Fruit fly (Drosophila melanogaster) whole organism, wandering third instar larva: Measurements from ENCODE around the gene Ets21C.
A peak's percentile ranks its signal among the peaks of the same experiment; 100 is the strongest.

ENCODE experiments used
- Abd-B ChIP-seq: fragments of >200 bp; optimal IDR thresholded peaks from 2 replicates; lab custom pipeline; 2017; ENCODE audit warnings: missing biosample characterization, missing genetic modification characterization
- CG32264 ChIP-seq: fragments of 200-800 bp; sonication (Bioruptor generic); optimal IDR thresholded peaks from 2 replicates; lab custom pipeline; 2016; ENCODE audit warnings: missing biosample characterization, missing genetic modification characterization
- CG9705 ChIP-seq: fragments of 200-800 bp; sonication (Bioruptor generic); optimal IDR thresholded peaks from 2 replicates; lab custom pipeline; 2018; ENCODE audit warnings: missing biosample characterization, mild to moderate bottlenecking, missing genetic modification characterization
- CrebA ChIP-seq: fragments of 200-800 bp; sonication (Bioruptor generic); optimal IDR thresholded peaks from 2 replicates; lab custom pipeline; 2016; ENCODE audit warnings: missing biosample characterization, mild to moderate bottlenecking, missing genetic modification characterization, borderline replicate concordance
- Dfd ChIP-seq: fragments of >200 bp; optimal IDR thresholded peaks from 2 replicates; lab custom pipeline; 2017; ENCODE audit warnings: missing biosample characterization, missing genetic modification characterization
- Dif ChIP-seq: fragments of 200-275, 200-300 bp; sonication (Bioruptor generic); optimal IDR thresholded peaks from 2 replicates; lab custom pipeline; 2018; ENCODE audit warnings: missing biosample characterization, missing genetic modification characterization; ENCODE audit not compliant: partially characterized antibody
- GATAd ChIP-seq: sonication (Bioruptor generic); optimal IDR thresholded peaks from 2 replicates; lab custom pipeline; 2016; ENCODE audit warnings: missing biosample characterization, missing genetic modification characterization
- HLH106 ChIP-seq: fragments of 200-800 bp; optimal IDR thresholded peaks from 3 replicates; lab custom pipeline; 2019; ENCODE audit warnings: missing biosample characterization, mild to moderate bottlenecking, missing genetic modification characterization, moderate library complexity
- Hnf4 ChIP-seq: fragments of 200-800 bp; sonication (Bioruptor generic); optimal IDR thresholded peaks from 2 replicates; lab custom pipeline; 2016; ENCODE audit warnings: missing biosample characterization, mild to moderate bottlenecking, missing genetic modification characterization
- Hr78 ChIP-seq: fragments of >200 bp; optimal IDR thresholded peaks from 2 replicates; lab custom pipeline; 2017; ENCODE audit warnings: missing biosample characterization, missing genetic modification characterization
- Hr83 ChIP-seq: fragments of 200-300 bp; sonication (Bioruptor generic); optimal IDR thresholded peaks from 2 replicates; lab custom pipeline; 2016; ENCODE audit warnings: missing biosample characterization, mild to moderate bottlenecking, missing genetic modification characterization, moderate library complexity; ENCODE audit not compliant: poor library complexity, severe bottlenecking
- Jra ChIP-seq: sonication (Bioruptor generic); optimal IDR thresholded peaks from 2 replicates; lab custom pipeline; 2016; ENCODE audit warnings: missing biosample characterization, missing genetic modification characterization
- Mio ChIP-seq: sonication (Bioruptor generic); optimal IDR thresholded peaks from 2 replicates; lab custom pipeline; 2016; ENCODE audit warnings: missing biosample characterization, missing genetic modification characterization
- Myc ChIP-seq: fragments of >200 bp; optimal IDR thresholded peaks from 2 replicates; lab custom pipeline; 2017
- N ChIP-seq: fragments of >200 bp; optimal IDR thresholded peaks from 2 replicates; lab custom pipeline; 2018; ENCODE audit warnings: missing biosample characterization, missing external identifiers, missing genetic modification characterization
- OdsH ChIP-seq: fragments of 200-800 bp; sonication (Bioruptor generic); optimal IDR thresholded peaks from 2 replicates; lab custom pipeline; 2016; ENCODE audit warnings: missing biosample characterization, mild to moderate bottlenecking, missing genetic modification characterization
- Rel ChIP-seq, 2 experiments: fragments of 200-800 bp; sonication (Bioruptor generic) in 1 of 2; optimal IDR thresholded peaks; 2 replicates in 1 of 2; 3 replicates in 1 of 2; lab custom pipeline; 2016 to 2019; ENCODE audit warnings: mild to moderate bottlenecking in 2 of 2, missing biosample characterization in 2 of 2, missing genetic modification characterization in 2 of 2, moderate library complexity in 1 of 2
- Vsx2 ChIP-seq: fragments of 200-300, 225-300 bp; sonication (Bioruptor generic); optimal IDR thresholded peaks from 2 replicates; lab custom pipeline; 2018; ENCODE audit warnings: missing biosample characterization, missing genetic modification characterization; ENCODE audit not compliant: partially characterized antibody
- br ChIP-seq: fragments of 200-800 bp; sonication (Bioruptor generic); optimal IDR thresholded peaks from 2 replicates; lab custom pipeline; 2016; ENCODE audit warnings: missing biosample characterization, missing genetic modification characterization
- brk ChIP-seq: fragments of 200-800 bp; sonication (Bioruptor generic); optimal IDR thresholded peaks from 2 replicates; lab custom pipeline; 2016; ENCODE audit warnings: missing biosample characterization, mild to moderate bottlenecking, missing genetic modification characterization
- dl ChIP-seq, 2 experiments: fragments of 175-275, 200-275 bp in 1 of 2; fragments of 200-275 bp in 1 of 2; sonication (Bioruptor generic); optimal IDR thresholded peaks; lab custom pipeline; 2018; ENCODE audit warnings: mild to moderate bottlenecking in 2 of 2, missing biosample characterization in 2 of 2, missing genetic modification characterization in 2 of 2, moderate library complexity in 2 of 2; ENCODE audit not compliant: partially characterized antibody in 2 of 2, insufficient read depth in 1 of 2
- dmrt93B ChIP-seq: fragments of 200-800 bp; sonication (Bioruptor generic); optimal IDR thresholded peaks from 2 replicates; lab custom pipeline; 2018; ENCODE audit warnings: missing biosample characterization, mild to moderate bottlenecking, missing genetic modification characterization
- dsf ChIP-seq: sonication (Bioruptor generic); optimal IDR thresholded peaks from 2 replicates; lab custom pipeline; 2016; ENCODE audit warnings: missing biosample characterization, missing genetic modification characterization, borderline replicate concordance
- ey ChIP-seq: fragments of 200-800 bp; sonication (Bioruptor generic); optimal IDR thresholded peaks from 2 replicates; lab custom pipeline; 2016; ENCODE audit warnings: missing biosample characterization, missing genetic modification characterization
- foxo ChIP-seq, 2 experiments: fragments of 200-800 bp; sonication (Bioruptor generic); optimal IDR thresholded peaks; 2 replicates in 1 of 2; 3 replicates in 1 of 2; lab custom pipeline; 2016 to 2017; ENCODE audit warnings: missing biosample characterization in 2 of 2, missing genetic modification characterization in 2 of 2
- fru ChIP-seq: fragments of 200-800 bp; sonication (Bioruptor generic); optimal IDR thresholded peaks from 3 replicates; lab custom pipeline; 2016; ENCODE audit warnings: missing biosample characterization, mild to moderate bottlenecking, missing genetic modification characterization
- h ChIP-seq: fragments of 200-800 bp; sonication (Bioruptor generic); optimal IDR thresholded peaks from 3 replicates; lab custom pipeline; 2016; ENCODE audit warnings: missing biosample characterization, mild to moderate bottlenecking, missing genetic modification characterization
- jim ChIP-seq: fragments of 175-275, 200-325 bp; sonication (Bioruptor generic); optimal IDR thresholded peaks from 2 replicates; lab custom pipeline; 2016; ENCODE audit warnings: missing biosample characterization, mild to moderate bottlenecking, missing genetic modification characterization
- lola ChIP-seq: fragments of >200 bp; optimal IDR thresholded peaks from 2 replicates; lab custom pipeline; 2017; ENCODE audit warnings: missing biosample characterization, missing genetic modification characterization
- psq ChIP-seq: fragments of 200-800 bp; sonication (Bioruptor generic); optimal IDR thresholded peaks from 3 replicates; lab custom pipeline; 2017; ENCODE audit warnings: missing biosample characterization, mild to moderate bottlenecking, missing genetic modification characterization, moderate library complexity
- rgr ChIP-seq: fragments of 200-800 bp; sonication (Bioruptor generic); optimal IDR thresholded peaks from 3 replicates; lab custom pipeline; 2016; ENCODE audit warnings: missing biosample characterization, mild to moderate bottlenecking, missing genetic modification characterization
- sage ChIP-seq: fragments of 200-800 bp; sonication (Bioruptor generic); optimal IDR thresholded peaks from 2 replicates; lab custom pipeline; 2016; ENCODE audit warnings: missing biosample characterization, mild to moderate bottlenecking, missing genetic modification characterization
- sv ChIP-seq: fragments of 200-800 bp; sonication (Bioruptor generic); optimal IDR thresholded peaks from 3 replicates; lab custom pipeline; 2016; ENCODE audit warnings: missing biosample characterization, missing genetic modification characterization
- tai ChIP-seq: sonication (Bioruptor generic); optimal IDR thresholded peaks from 2 replicates; lab custom pipeline; 2016; ENCODE audit warnings: missing biosample characterization, missing genetic modification characterization
- usp ChIP-seq: fragments of >200 bp; optimal IDR thresholded peaks from 2 replicates; lab custom pipeline; 2017; ENCODE audit warnings: missing biosample characterization, missing genetic modification characterization
- woc ChIP-seq: sonication (Bioruptor generic); optimal IDR thresholded peaks from 2 replicates; lab custom pipeline; 2016; ENCODE audit warnings: missing biosample characterization, mild to moderate bottlenecking, missing genetic modification characterization

The Ets21C gene

DNA sequence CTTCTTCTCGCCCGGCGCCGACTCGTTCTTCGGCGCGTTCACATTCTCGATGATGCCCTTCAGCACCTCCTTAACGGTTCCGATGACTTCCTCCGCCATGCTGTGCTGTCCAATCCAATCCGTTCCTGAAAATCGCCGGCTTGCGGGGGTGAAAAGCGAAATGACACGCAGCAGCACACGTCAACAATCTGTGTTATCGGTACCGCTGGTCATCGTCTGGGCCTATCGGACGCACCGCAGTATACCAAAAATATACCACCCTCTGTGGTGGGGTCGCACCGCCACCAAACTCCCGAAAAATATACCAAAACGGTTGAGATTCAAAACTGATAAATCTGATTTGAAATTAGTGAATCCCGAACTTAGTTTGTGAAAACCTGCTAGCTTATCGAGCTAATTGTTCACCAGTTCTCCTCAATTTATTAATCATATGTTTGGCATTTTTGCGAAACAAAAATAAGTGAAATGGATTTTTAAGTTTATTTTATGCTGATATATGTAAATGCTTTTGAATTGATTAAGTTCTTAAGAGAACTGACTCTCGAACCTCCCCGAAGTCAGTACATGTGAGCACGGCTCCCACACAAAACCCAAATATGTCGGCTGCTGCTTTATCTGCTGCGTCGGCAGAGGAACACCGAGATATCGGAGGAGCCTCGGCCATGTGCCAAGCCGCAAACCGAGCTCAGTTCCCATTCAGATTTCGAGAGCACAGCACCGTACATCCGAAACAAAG lies 8.1 kb downstream of the Ets21C start, which contains the start of the genes Spp and nAChRbeta3:
TSS of gene Spp (minus strand) at position 210 of the 736 bp plus-strand sequence.
TSS of gene nAChRbeta3 (plus strand) at position 686 of the 736 bp plus-strand sequence.
- TF ChIP-seq Rel (GFP tag; optimal IDR thresholded peaks at IDR 0.05; lab: Kevin White, UChicago) (no peak), Rel (tag; optimal IDR thresholded peaks at IDR 0.05; lab: Kevin White, UChicago) (peak; percentile 97), ey (no peak), Hr83 (no peak)

dm6 chr2L:543799-544198 lies 8.9 kb downstream of the Ets21C start:
- no peak for TF ChIP-seq HLH106 (tag; lab: Kevin White, UChicago)

- TF ChIP-seq Myc (lab: Kevin White, UChicago) (no peak), fru (GFP tag; lab: Kevin White, UChicago) (peak; percentile 5), Hr78 (GFP tag; lab: Kevin White, UChicago) (no peak), Jra (GFP tag; lab: Kevin White, UChicago) (no peak), Vsx2 (GFP tag; lab: Kevin White, UChicago) (no peak), Rel (GFP tag; optimal IDR thresholded peaks at IDR 0.05; lab: Kevin White, UChicago) (no peak), Rel (tag; optimal IDR thresholded peaks at IDR 0.05; lab: Kevin White, UChicago) (peak; percentile 30), CrebA (GFP tag; lab: Kevin White, UChicago) (no peak), br (GFP tag; lab: Kevin White, UChicago) (no peak), Hr83 (no peak), sage (GFP tag; lab: Kevin White, UChicago) (no peak), usp (GFP tag; lab: Kevin White, UChicago) (no peak), HLH106 (tag; lab: Kevin White, UChicago) (no peak), N (GFP tag; lab: Kevin White, UChicago) (no peak), foxo (GFP tag; optimal IDR thresholded peaks at IDR 0.05; lab: Kevin White, UChicago) (peak in 1 of 2 experiments; percentile 9), h (GFP tag; lab: Kevin White, UChicago) (no peak), Abd-B (no peak), Dfd (GFP tag; lab: Kevin White, UChicago) (no peak), dl (GFP tag; optimal IDR thresholded peaks at IDR 0.05; lab: Kevin White, UChicago; ENCODE audit: insufficient read depth in 1 of 2, partially characterized antibody in 2 of 2) (no peak), rgr (GFP tag; lab: Kevin White, UChicago) (no peak)
- TF ChIP-seq, all 38 proteins: peak for 3
Measured at dm6 chr2L:542338-542967, 10.3 kb downstream of the Ets21C start, which contains the start of gene lwr. lwr (minus strand) TSS chr2L:542580.

DNA sequence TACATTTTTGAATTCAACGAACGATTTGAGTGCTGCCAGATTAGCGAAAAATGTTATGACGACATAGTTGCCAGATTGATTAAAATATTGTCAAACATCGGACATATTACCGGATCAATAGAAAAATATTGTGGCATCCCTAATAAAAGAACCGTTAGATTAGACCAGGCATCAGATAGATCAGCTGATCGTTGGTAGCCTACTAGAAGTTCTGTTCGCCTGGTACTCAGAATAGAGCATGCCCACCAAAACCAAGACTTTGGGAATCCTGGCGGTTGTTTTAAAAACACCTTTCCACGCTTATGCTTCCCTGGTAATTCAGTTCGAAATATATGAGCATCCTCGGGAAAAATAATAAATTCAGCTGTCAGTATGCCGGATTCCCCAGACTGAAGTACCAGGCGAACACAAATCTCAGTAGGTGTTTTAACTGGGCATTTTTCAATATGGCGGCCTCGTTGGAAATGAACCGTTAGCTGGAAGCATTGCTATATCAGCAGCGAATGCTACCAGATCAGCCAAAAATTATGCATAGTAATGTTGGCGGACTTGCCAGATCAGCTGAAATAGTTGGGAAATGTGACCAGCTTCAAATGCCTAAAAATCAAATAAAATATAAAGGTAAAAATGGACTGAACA lies 12.0 kb downstream of the Ets21C start:
- TF ChIP-seq dl (GFP tag; optimal IDR thresholded peaks at IDR 0.05; lab: Kevin White, UChicago; ENCODE audit: insufficient read depth in 1 of 2, partially characterized antibody in 2 of 2) (peak in 1 of 2 experiments; percentile 11), GATAd (GFP tag; lab: Kevin White, UChicago) (no peak), HLH106 (tag; lab: Kevin White, UChicago) (no peak), dsf (GFP tag; lab: Kevin White, UChicago) (no peak), psq (GFP tag; lab: Kevin White, UChicago) (no peak), lola (GFP tag; lab: Kevin White, UChicago) (no peak), Abd-B (no peak), foxo (GFP tag; optimal IDR thresholded peaks at IDR 0.05; lab: Kevin White, UChicago) (peak in 1 of 2 experiments; percentile 31), jim (no peak), OdsH (no peak), sage (GFP tag; lab: Kevin White, UChicago) (no peak), Mio (no peak), tai (GFP tag; lab: Kevin White, UChicago) (no peak), sv (no peak), Dif (GFP tag; lab: Kevin White, UChicago) (peak; percentile 21), dmrt93B (GFP tag; lab: Kevin White, UChicago) (no peak), fru (GFP tag; lab: Kevin White, UChicago) (peak; percentile 87), Myc (lab: Kevin White, UChicago) (no peak), Hr78 (GFP tag; lab: Kevin White, UChicago) (no peak), br (GFP tag; lab: Kevin White, UChicago) (no peak), Vsx2 (GFP tag; lab: Kevin White, UChicago) (no peak), brk (GFP tag; lab: Kevin White, UChicago) (no peak), ey (no peak), Hnf4 (GFP tag; lab: Kevin White, UChicago) (no peak), h (GFP tag; lab: Kevin White, UChicago) (peak; percentile 15), CG32264 (GFP tag; lab: Kevin White, UChicago) (no peak), rgr (GFP tag; lab: Kevin White, UChicago) (peak; percentile 11), woc (no peak), usp (GFP tag; lab: Kevin White, UChicago) (no peak), Jra (GFP tag; lab: Kevin White, UChicago) (no peak), CrebA (GFP tag; lab: Kevin White, UChicago) (no peak), CG9705 (GFP tag; lab: Kevin White, UChicago) (no peak), Dfd (GFP tag; lab: Kevin White, UChicago) (no peak), Hr83 (peak; percentile 54), N (GFP tag; lab: Kevin White, UChicago) (no peak)
